Fruit fly (Drosophila melanogaster) whole organism, prepupa: ENCODE results near the gene CG32428.

ENCODE experiments used
- CG32006 ChIP-seq: fragments of 200-800 bp; sonication (Bioruptor generic); optimal IDR thresholded peaks from 3 replicates; lab custom pipeline; 2017; ENCODE audit warnings: missing biosample characterization, mild to moderate bottlenecking, missing genetic modification characterization
- CG3919 ChIP-seq: fragments of 200-800 bp; sonication (Bioruptor generic); optimal IDR thresholded peaks from 3 replicates; lab custom pipeline; 2016; ENCODE audit warnings: missing biosample characterization, missing genetic modification characterization
- CG4318 ChIP-seq: fragments of 200-800 bp; sonication (Bioruptor generic); optimal IDR thresholded peaks from 3 replicates; lab custom pipeline; 2017; ENCODE audit warnings: missing biosample characterization, mild to moderate bottlenecking, missing genetic modification characterization
- CG6163 ChIP-seq: fragments of 200-800 bp; sonication (Bioruptor generic); IDR thresholded peaks from 3 replicates; pipeline ENCODE4 v1.3.6; 2022; ENCODE audit warnings: missing biosample characterization, missing genetic modification characterization
- CG7368 ChIP-seq: fragments of 200-800 bp; sonication (Bioruptor generic); optimal IDR thresholded peaks from 3 replicates; lab custom pipeline; 2016; ENCODE audit warnings: missing biosample characterization, missing genetic modification characterization
- CG8119 ChIP-seq: fragments of 200-800 bp; sonication (Bioruptor generic); IDR thresholded peaks from 3 replicates; pipeline ENCODE4 v1.3.6; 2022; ENCODE audit warnings: missing biosample characterization, missing genetic modification characterization
- CG8319 ChIP-seq: fragments of 200-800 bp; sonication (Bioruptor generic); optimal IDR thresholded peaks from 3 replicates; lab custom pipeline; 2016; ENCODE audit warnings: missing biosample characterization, missing genetic modification characterization
- Eip75B ChIP-seq: fragments of 200-800 bp; sonication (Bioruptor generic); optimal IDR thresholded peaks from 3 replicates; lab custom pipeline; 2016; ENCODE audit warnings: missing biosample characterization, missing genetic modification characterization
- Eip93F ChIP-seq: fragments of 200-800 bp; sonication (Bioruptor generic); optimal IDR thresholded peaks from 2 replicates; lab custom pipeline; 2016; ENCODE audit warnings: missing biosample characterization, mild to moderate bottlenecking, missing genetic modification characterization
- Lpt ChIP-seq: fragments of 200-800 bp; sonication (Bioruptor generic); optimal IDR thresholded peaks from 3 replicates; lab custom pipeline; 2016; ENCODE audit warnings: missing biosample characterization, missing genetic modification characterization
- dsx ChIP-seq: fragments of 200-800 bp; optimal IDR thresholded peaks from 3 replicates; lab custom pipeline; 2019; ENCODE audit warnings: missing biosample characterization, mild to moderate bottlenecking, missing genetic modification characterization, moderate library complexity; ENCODE audit not compliant: poor library complexity, severe bottlenecking
- net ChIP-seq: fragments of 200-800 bp; sonication (Bioruptor generic); optimal IDR thresholded peaks from 3 replicates; lab custom pipeline; 2016; ENCODE audit warnings: missing biosample characterization, missing genetic modification characterization
- topi ChIP-seq: fragments of 200-800 bp; sonication (Bioruptor generic); optimal IDR thresholded peaks from 3 replicates; lab custom pipeline; 2016; ENCODE audit warnings: missing biosample characterization, missing genetic modification characterization

DNA sequence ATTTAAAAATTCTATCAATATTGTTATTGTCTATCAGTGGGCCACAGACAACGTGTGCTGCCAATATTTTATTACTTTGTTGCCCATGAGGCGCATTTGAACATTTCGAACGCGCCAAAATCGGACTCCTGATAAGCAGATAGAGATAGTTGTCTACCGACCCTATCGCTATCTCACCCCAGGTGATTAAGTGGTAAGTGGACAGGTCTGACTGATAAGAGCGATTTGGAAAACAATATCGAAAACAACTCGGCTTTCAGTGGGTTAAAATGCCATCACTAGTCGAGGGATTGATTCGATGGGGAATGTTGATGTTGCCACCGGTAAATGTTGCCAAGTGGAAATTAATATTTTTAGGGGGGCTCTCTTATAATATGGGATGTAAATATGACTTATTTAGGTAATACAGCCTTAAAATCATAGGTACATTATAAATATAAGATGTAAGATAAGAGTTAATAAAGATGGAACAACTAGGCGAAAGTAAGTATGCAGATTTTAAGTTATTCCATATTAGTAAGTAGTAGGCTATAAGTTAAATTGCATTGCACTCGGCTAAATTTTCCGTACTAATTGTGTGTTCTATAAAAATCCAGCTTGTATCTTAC lies 18.1 kb upstream of the CG32428 start, which contains the start of gene ND-39:
- TF ChIP-seq CG3919 (GFP tag; lab: Kevin White, UChicago) (no peak), CG8319 (GFP tag; lab: Kevin White, UChicago) (no peak), dsx (GFP tag; lab: Kevin White, UChicago) (no peak), Lpt (GFP tag; lab: Kevin White, UChicago) (no peak), CG32006 (no peak), topi (GFP tag; lab: Kevin White, UChicago) (no peak), Eip75B (GFP tag; lab: Kevin White, UChicago) (no peak), CG4318 (GFP tag; lab: Kevin White, UChicago) (no peak), CG8119 (GFP tag; lab: Robert Waterston, UW) (no peak), CG7368 (GFP tag; lab: Kevin White, UChicago) (no peak), Eip93F (no peak), net (GFP tag; lab: Kevin White, UChicago) (no peak), CG6163 (GFP tag; lab: Robert Waterston, UW) (no peak)
